Worm (Caenorhabditis elegans): ENCODE data around the gene swd-2.2.

swd-2.2 gene

ce11 chrIV:7763748-7764147 is 10.5 kb upstream of the swd-2.2 start, which contains the start of the genes C46A5.6 and C46A5.1:
Gene C46A5.6, minus strand, starts transcription at chrIV:7763848.
Gene C46A5.1, plus strand, starts transcription at chrIV:7763931.
- TF ChIP-seq hlh-30 (tag; optimal IDR thresholded peaks at IDR 0.05; ENCODE audit: insufficient read depth), result no peak
- TF ChIP-seq hlh-6 (tag; optimal IDR thresholded peaks at IDR 0.05), result no peak
- no peak for TF ChIP-seq ama-1 (optimal IDR thresholded peaks at IDR 0.05)
- no peak for TF ChIP-seq K09A11.1 (tag; optimal IDR thresholded peaks at IDR 0.05; ENCODE audit: insufficient read depth)
- no peak for TF ChIP-seq ahr-1 (tag; optimal IDR thresholded peaks at IDR 0.05)
- no peak for TF ChIP-seq ttx-3 (tag; optimal IDR thresholded peaks at IDR 0.05)
- no peak for TF ChIP-seq sox-2 (GFP tag; IDR thresholded peaks at IDR 0.05)
- TF ChIP-seq ceh-6 (GFP tag; optimal IDR thresholded peaks at IDR 0.05), result no peak
- no peak for TF ChIP-seq eyg-1 (tag; optimal IDR thresholded peaks at IDR 0.05)
- TF ChIP-seq tbx-7 (tag; optimal IDR thresholded peaks at IDR 0.05), result no peak
- TF ChIP-seq hlh-8 (tag; optimal IDR thresholded peaks at IDR 0.05), result no peak
- TF ChIP-seq gmeb-2 (tag; optimal IDR thresholded peaks at IDR 0.05), result no peak
- TF ChIP-seq lin-11 (tag; optimal IDR thresholded peaks at IDR 0.05), result no peak

- TF ChIP-seq ahr-1 (tag; optimal IDR thresholded peaks at IDR 0.05), result no peak
- TF ChIP-seq nfya-1 (tag; optimal IDR thresholded peaks at IDR 0.05), result no peak
- TF ChIP-seq madf-2 (tag; optimal IDR thresholded peaks at IDR 0.05), result no peak
- TF ChIP-seq nhr-232 (tag; optimal IDR thresholded peaks at IDR 0.05), result no peak
- TF ChIP-seq ceh-19 (GFP tag; optimal IDR thresholded peaks at IDR 0.05), result no peak
- TF ChIP-seq lim-6 (tag; optimal IDR thresholded peaks at IDR 0.05), result no peak
Observed at ce11 chrIV:7764319-7764718, 9.9 kb upstream of the swd-2.2 start.

ce11 chrIV:7770162-7770561 is 4.0 kb upstream of the swd-2.2 start, which contains the start of gene rdl-1:
Gene rdl-1, minus strand, starts transcription at chrIV:7770262.
- TF ChIP-seq ceh-6 (GFP tag; optimal IDR thresholded peaks at IDR 0.05), result no peak
- TF ChIP-seq odd-2 (tag; optimal IDR thresholded peaks at IDR 0.05), result no peak
- TF ChIP-seq unc-42 (tag; optimal IDR thresholded peaks at IDR 0.05), result no peak

- TF ChIP-seq ttx-3 (tag; optimal IDR thresholded peaks at IDR 0.05) (no peak), che-1 (tag; optimal IDR thresholded peaks at IDR 0.05) (no peak), ceh-14 (tag; optimal IDR thresholded peaks at IDR 0.05) (no peak), zip-5 (tag; optimal IDR thresholded peaks at IDR 0.05) (no peak), C38D4.7 (GFP tag; optimal IDR thresholded peaks at IDR 0.05) (no peak), rnt-1 (tag; optimal IDR thresholded peaks at IDR 0.05) (no peak), pat-9 (tag; optimal IDR thresholded peaks at IDR 0.05) (no peak), Y22D7AL.16 (tag; optimal IDR thresholded peaks at IDR 0.05) (no peak), unc-42 (tag; optimal IDR thresholded peaks at IDR 0.05) (no peak), sox-4 (tag; optimal IDR thresholded peaks at IDR 0.05) (no peak), unc-55 (GFP tag; optimal IDR thresholded peaks at IDR 0.05) (no peak), K02D7.2 (tag; optimal IDR thresholded peaks at IDR 0.05) (no peak)
Observed at ce11 chrIV:7775725-7776124, 1.5 kb downstream of the swd-2.2 start, which contains the start of gene swd-2.1. Gene swd-2.1, plus strand, starts transcription at chrIV:7776025.

- no peak for TF ChIP-seq ceh-2 (tag; optimal IDR thresholded peaks at IDR 0.05)
- no peak for TF ChIP-seq sox-2 (GFP tag; IDR thresholded peaks at IDR 0.05)
- no peak for TF ChIP-seq ref-2 (tag; optimal IDR thresholded peaks at IDR 0.05)
- TF ChIP-seq lim-6 (tag; optimal IDR thresholded peaks at IDR 0.05), result no peak
- no peak for TF ChIP-seq ahr-1 (tag; optimal IDR thresholded peaks at IDR 0.05)
- no peak for TF ChIP-seq pax-1 (tag; optimal IDR thresholded peaks at IDR 0.05)
- TF ChIP-seq sox-4 (tag; optimal IDR thresholded peaks at IDR 0.05), result no peak
- no peak for TF ChIP-seq unc-42 (tag; optimal IDR thresholded peaks at IDR 0.05)
- no peak for TF ChIP-seq rnt-1 (tag; optimal IDR thresholded peaks at IDR 0.05)
- no peak for TF ChIP-seq odd-2 (tag; optimal IDR thresholded peaks at IDR 0.05)
- TF ChIP-seq hlh-13 (GFP tag; optimal IDR thresholded peaks at IDR 0.05), result no peak
Observed at ce11 chrIV:7778865-7779264, 4.7 kb downstream of the swd-2.2 start, which contains the start of gene rpap-3. Gene rpap-3, minus strand, starts transcription at chrIV:7778965.
